Fruit fly (Drosophila melanogaster) whole organism, prepupa: ENCODE results near the gene Galk.

ENCODE experiments used
- Blimp-1 ChIP-seq: fragments of 200-800 bp; sonication (Bioruptor generic); optimal IDR thresholded peaks from 3 replicates; lab custom pipeline; 2017; ENCODE audit warnings: missing biosample characterization, missing genetic modification characterization, mild to moderate bottlenecking, moderate library complexity, missing genetic modification reagents
- CG10631 ChIP-seq: fragments of 200-800 bp; sonication (Bioruptor generic); optimal IDR thresholded peaks from 2 replicates; lab custom pipeline; 2016; ENCODE audit warnings: missing biosample characterization, missing genetic modification characterization
- CG10669 ChIP-seq: fragments of 200-800 bp; sonication (Bioruptor generic); optimal IDR thresholded peaks from 3 replicates; lab custom pipeline; 2018; ENCODE audit warnings: missing biosample characterization, mild to moderate bottlenecking, missing genetic modification characterization, moderate library complexity
- CG11294 ChIP-seq: fragments of 200-800 bp; sonication (Bioruptor generic); IDR thresholded peaks from 2 replicates; pipeline ENCODE4 v1.3.6; 2022; ENCODE audit warnings: missing biosample characterization, missing genetic modification characterization
- CG11762 ChIP-seq: fragments of 200-800 bp; sonication (Bioruptor generic); optimal IDR thresholded peaks from 3 replicates; lab custom pipeline; 2016; ENCODE audit warnings: missing biosample characterization, missing genetic modification characterization; ENCODE audit not compliant: insufficient read depth
- CG11902 ChIP-seq: fragments of 200-800 bp; sonication (Bioruptor generic); optimal IDR thresholded peaks from 3 replicates; lab custom pipeline; 2016; ENCODE audit warnings: missing biosample characterization, missing genetic modification characterization
- CG15336 ChIP-seq: fragments of 200-800 bp; sonication (Bioruptor generic); IDR thresholded peaks from 2 replicates; pipeline ENCODE4 v1.3.6; 2022; ENCODE audit warnings: missing biosample characterization, missing genetic modification characterization
- CG1621 ChIP-seq: fragments of 200-800 bp; sonication (Bioruptor generic); optimal IDR thresholded peaks from 3 replicates; lab custom pipeline; 2018; ENCODE audit warnings: missing biosample characterization, mild to moderate bottlenecking, missing genetic modification characterization
- CG16779 ChIP-seq: fragments of 200-800 bp; sonication (Bioruptor generic); optimal IDR thresholded peaks from 3 replicates; lab custom pipeline; 2017; ENCODE audit warnings: missing biosample characterization, mild to moderate bottlenecking, missing genetic modification characterization
- CG3032 ChIP-seq: fragments of 200-800 bp; optimal IDR thresholded peaks from 2 replicates; lab custom pipeline; 2019; ENCODE audit warnings: missing biosample characterization, mild to moderate bottlenecking, missing genetic modification characterization, moderate library complexity
- CG31627 ChIP-seq: fragments of 200-800 bp; sonication (Bioruptor generic); optimal IDR thresholded peaks from 3 replicates; lab custom pipeline; 2016; ENCODE audit warnings: missing biosample characterization, missing genetic modification characterization
- CG32006 ChIP-seq: fragments of 200-800 bp; sonication (Bioruptor generic); optimal IDR thresholded peaks from 3 replicates; lab custom pipeline; 2017; ENCODE audit warnings: missing biosample characterization, mild to moderate bottlenecking, missing genetic modification characterization
- CG34406 ChIP-seq: fragments of 200-800 bp; sonication (Bioruptor generic); optimal IDR thresholded peaks from 3 replicates; lab custom pipeline; 2016; ENCODE audit warnings: missing biosample characterization, missing genetic modification characterization
- CG3919 ChIP-seq: fragments of 200-800 bp; sonication (Bioruptor generic); optimal IDR thresholded peaks from 3 replicates; lab custom pipeline; 2016; ENCODE audit warnings: missing biosample characterization, missing genetic modification characterization
- CG4318 ChIP-seq: fragments of 200-800 bp; sonication (Bioruptor generic); optimal IDR thresholded peaks from 3 replicates; lab custom pipeline; 2017; ENCODE audit warnings: missing biosample characterization, mild to moderate bottlenecking, missing genetic modification characterization
- CG6163 ChIP-seq: fragments of 200-800 bp; sonication (Bioruptor generic); IDR thresholded peaks from 3 replicates; pipeline ENCODE4 v1.3.6; 2022; ENCODE audit warnings: missing biosample characterization, missing genetic modification characterization
- CG6276 ChIP-seq: fragments of 200-800 bp; sonication (Bioruptor generic); optimal IDR thresholded peaks from 2 replicates; lab custom pipeline; 2017; ENCODE audit warnings: missing biosample characterization, mild to moderate bottlenecking, missing genetic modification characterization
- CG6808 ChIP-seq: fragments of 200-800 bp; sonication (Bioruptor generic); optimal IDR thresholded peaks from 3 replicates; lab custom pipeline; 2017; ENCODE audit warnings: missing biosample characterization, missing genetic modification characterization, mild to moderate bottlenecking, moderate library complexity, missing genetic modification reagents
- CG6854 ChIP-seq: fragments of 200-800 bp; sonication (Bioruptor generic); optimal IDR thresholded peaks from 2 replicates; lab custom pipeline; 2017; ENCODE audit warnings: missing biosample characterization, mild to moderate bottlenecking, missing genetic modification characterization
- CG7368 ChIP-seq: fragments of 200-800 bp; sonication (Bioruptor generic); optimal IDR thresholded peaks from 3 replicates; lab custom pipeline; 2016; ENCODE audit warnings: missing biosample characterization, missing genetic modification characterization
- CG8119 ChIP-seq: fragments of 200-800 bp; sonication (Bioruptor generic); IDR thresholded peaks from 3 replicates; pipeline ENCODE4 v1.3.6; 2022; ENCODE audit warnings: missing biosample characterization, missing genetic modification characterization
- CG8319 ChIP-seq: fragments of 200-800 bp; sonication (Bioruptor generic); optimal IDR thresholded peaks from 3 replicates; lab custom pipeline; 2016; ENCODE audit warnings: missing biosample characterization, missing genetic modification characterization
- CG8632 ChIP-seq: fragments of 200-800 bp; sonication (Bioruptor generic); optimal IDR thresholded peaks from 3 replicates; lab custom pipeline; 2016; ENCODE audit warnings: missing biosample characterization, missing genetic modification characterization
- Eip93F ChIP-seq: fragments of 200-800 bp; sonication (Bioruptor generic); optimal IDR thresholded peaks from 2 replicates; lab custom pipeline; 2016; ENCODE audit warnings: missing biosample characterization, mild to moderate bottlenecking, missing genetic modification characterization
- Ets96B ChIP-seq: fragments of 200-800 bp; optimal IDR thresholded peaks from 2 replicates; lab custom pipeline; 2019; ENCODE audit warnings: missing biosample characterization, mild to moderate bottlenecking, missing genetic modification characterization, moderate library complexity
- Gug ChIP-seq: fragments of 200-800 bp; sonication (Bioruptor generic); IDR thresholded peaks from 2 replicates; pipeline ENCODE4 v1.3.6; 2022; ENCODE audit warnings: missing biosample characterization, missing genetic modification characterization
- Hr39 ChIP-seq: fragments of 200-800 bp; sonication (Bioruptor generic); optimal IDR thresholded peaks from 2 replicates; lab custom pipeline; 2016; ENCODE audit warnings: missing biosample characterization, missing genetic modification characterization
- Hr4 ChIP-seq: fragments of 200-800 bp; sonication (Bioruptor generic); optimal IDR thresholded peaks from 3 replicates; lab custom pipeline; 2016; ENCODE audit warnings: missing biosample characterization, missing genetic modification characterization
- Met ChIP-seq: fragments of 200-800 bp; sonication (Bioruptor generic); optimal IDR thresholded peaks from 3 replicates; lab custom pipeline; 2016; ENCODE audit warnings: missing biosample characterization, missing genetic modification characterization
- OdsH ChIP-seq: fragments of 200-800 bp; sonication (Bioruptor generic); optimal IDR thresholded peaks from 3 replicates; lab custom pipeline; 2016; ENCODE audit warnings: missing biosample characterization, missing genetic modification characterization
- Smox ChIP-seq: fragments of 200-800 bp; sonication (Bioruptor generic); optimal IDR thresholded peaks from 3 replicates; lab custom pipeline; 2016; ENCODE audit warnings: missing biosample characterization, missing genetic modification characterization
- Sox102F ChIP-seq: fragments of 200-800 bp; sonication (Bioruptor generic); optimal IDR thresholded peaks from 2 replicates; lab custom pipeline; 2016; ENCODE audit warnings: missing biosample characterization, mild to moderate bottlenecking, missing genetic modification characterization
- Sox15 ChIP-seq: fragments of 200-800 bp; sonication (Bioruptor generic); optimal IDR thresholded peaks from 3 replicates; lab custom pipeline; 2016; ENCODE audit warnings: missing biosample characterization, missing genetic modification characterization
- achi ChIP-seq: fragments of 200-800 bp; sonication (Bioruptor generic); optimal IDR thresholded peaks from 3 replicates; lab custom pipeline; 2016; ENCODE audit warnings: missing biosample characterization, missing genetic modification characterization
- acj6 ChIP-seq: fragments of 200-800 bp; sonication (Bioruptor generic); optimal IDR thresholded peaks from 3 replicates; lab custom pipeline; 2016; ENCODE audit warnings: missing biosample characterization, missing genetic modification characterization
- cyc ChIP-seq: fragments of 200-800 bp; sonication (Bioruptor generic); optimal IDR thresholded peaks from 3 replicates; lab custom pipeline; 2016; ENCODE audit warnings: missing biosample characterization, missing genetic modification characterization
- dac ChIP-seq: fragments of 200-800 bp; sonication (Bioruptor generic); optimal IDR thresholded peaks from 2 replicates; lab custom pipeline; 2017; ENCODE audit warnings: missing biosample characterization, mild to moderate bottlenecking, missing genetic modification characterization
- eg ChIP-seq: fragments of 200-800 bp; sonication (Bioruptor generic); IDR thresholded peaks from 3 replicates; pipeline ENCODE4 v1.3.6; 2022; ENCODE audit warnings: missing biosample characterization, missing genetic modification characterization
- fd59A ChIP-seq: fragments of 200-800 bp; sonication (Bioruptor generic); optimal IDR thresholded peaks from 2 replicates; lab custom pipeline; 2017; ENCODE audit warnings: missing biosample characterization, mild to moderate bottlenecking, missing genetic modification characterization, missing genetic modification reagents
- fkh ChIP-seq: fragments of 200-800 bp; sonication (Bioruptor generic); optimal IDR thresholded peaks from 3 replicates; lab custom pipeline; 2017; ENCODE audit warnings: missing biosample characterization, mild to moderate bottlenecking, missing genetic modification characterization, moderate library complexity
- net ChIP-seq: fragments of 200-800 bp; sonication (Bioruptor generic); optimal IDR thresholded peaks from 3 replicates; lab custom pipeline; 2016; ENCODE audit warnings: missing biosample characterization, missing genetic modification characterization
- pdm3 ChIP-seq: fragments of 200-800 bp; sonication (Bioruptor generic); optimal IDR thresholded peaks from 3 replicates; lab custom pipeline; 2016; ENCODE audit warnings: missing biosample characterization, missing genetic modification characterization
- salr ChIP-seq, 2 experiments: fragments of 200-800 bp; sonication (Bioruptor generic); optimal IDR thresholded peaks; 3 replicates each; lab custom pipeline; 2016 to 2018; ENCODE audit warnings: missing biosample characterization in 2 of 2, missing genetic modification characterization in 2 of 2, mild to moderate bottlenecking in 1 of 2
- spab ChIP-seq: fragments of 200-800 bp; sonication (Bioruptor generic); optimal IDR thresholded peaks from 2 replicates; lab custom pipeline; 2017; ENCODE audit warnings: missing biosample characterization, mild to moderate bottlenecking, missing genetic modification characterization, missing genetic modification reagents
- ss ChIP-seq, 2 experiments: fragments of 200-800 bp; sonication (Bioruptor generic); optimal IDR thresholded peaks; 2 replicates in 1 of 2; 3 replicates in 1 of 2; lab custom pipeline; 2017 to 2018; ENCODE audit warnings: mild to moderate bottlenecking in 2 of 2, missing biosample characterization in 2 of 2, missing genetic modification characterization in 2 of 2, moderate library complexity in 1 of 2
- svp ChIP-seq: fragments of 200-800 bp; sonication (Bioruptor generic); peaks from one replicate; lab custom pipeline; 2016; ENCODE audit warnings: missing biosample characterization, missing genetic modification characterization
- topi ChIP-seq: fragments of 200-800 bp; sonication (Bioruptor generic); optimal IDR thresholded peaks from 3 replicates; lab custom pipeline; 2016; ENCODE audit warnings: missing biosample characterization, missing genetic modification characterization
- vri ChIP-seq: fragments of 200-800 bp; sonication (Bioruptor generic); optimal IDR thresholded peaks from 3 replicates; lab custom pipeline; 2016; ENCODE audit warnings: missing biosample characterization, mild to moderate bottlenecking, missing genetic modification characterization

Galk gene

dm6 chr3L:8985848-8986320, at the start of gene Galk:
Gene Galk (minus strand): TSS chr3L:8986091.
- TF ChIP-seq CG11294 (GFP tag; lab: Robert Waterston, UW) (0 out of 2 replicates have a peak, but pooled peaks have one; percentile 32), fkh (peak; percentile 78), CG6854 (no peak), CG6163 (GFP tag; lab: Robert Waterston, UW) (0 out of 3 replicates have a peak, but pooled peaks have one; percentile 24), CG15336 (0 out of 2 replicates have a peak, but pooled peaks have one; percentile 14), Gug (no peak), CG32006 (GFP tag; lab: Kevin White, UChicago) (no peak)

- TF ChIP-seq CG6808 (GFP tag; lab: Kevin White, UChicago) = peak; percentile 78
- TF ChIP-seq Smox (GFP tag; lab: Kevin White, UChicago) = peak; percentile 65
- TF ChIP-seq CG34406 = peak; percentile 38
- peak; percentile 63 for TF ChIP-seq CG6854
- TF ChIP-seq CG3032 = no peak
- TF ChIP-seq Sox102F (GFP tag; lab: Kevin White, UChicago) = peak; percentile 71
- TF ChIP-seq OdsH = peak; percentile 46
- no peak for TF ChIP-seq salr (GFP tag; optimal IDR thresholded peaks at IDR 0.05; lab: Kevin White, UChicago)
- TF ChIP-seq Blimp-1 (GFP tag; lab: Kevin White, UChicago) = peak; percentile 59
- no peak for TF ChIP-seq CG4318 (GFP tag; lab: Kevin White, UChicago)
- peak; percentile 22 for TF ChIP-seq acj6 (GFP tag; lab: Kevin White, UChicago)
- TF ChIP-seq pdm3 = peak; percentile 44
- no peak for TF ChIP-seq dac (GFP tag; lab: Kevin White, UChicago)
- TF ChIP-seq topi = peak; percentile 81
- peak; percentile 23 for TF ChIP-seq net (GFP tag; lab: Kevin White, UChicago)
- TF ChIP-seq CG15336 = peak; percentile 42; the same call in 1 of the 2 replicates
- TF ChIP-seq CG6276 (GFP tag; lab: Kevin White, UChicago) = no peak
- peak; percentile 36 for TF ChIP-seq CG8632 (GFP tag; lab: Kevin White, UChicago)
- TF ChIP-seq CG10631 (GFP tag; lab: Kevin White, UChicago) = no peak
- TF ChIP-seq CG31627 (GFP tag; lab: Kevin White, UChicago) = peak; percentile 63
- TF ChIP-seq achi = peak; percentile 48
- peak; percentile 29 to 58 for TF ChIP-seq ss (GFP tag; optimal IDR thresholded peaks at IDR 0.05; lab: Kevin White, UChicago)
- peak; percentile 70 for TF ChIP-seq CG11902
- peak; percentile 72 for TF ChIP-seq Met (GFP tag; lab: Kevin White, UChicago)
- peak; percentile 66 for TF ChIP-seq CG8319 (GFP tag; lab: Kevin White, UChicago)
- peak; percentile 16 for TF ChIP-seq CG32006 (GFP tag; lab: Kevin White, UChicago)
- peak; percentile 40; the same call in 1 of the 3 replicates for TF ChIP-seq CG8119 (GFP tag; lab: Robert Waterston, UW)
- TF ChIP-seq CG3919 = peak; percentile 84
- peak; percentile 85 for TF ChIP-seq svp (GFP tag; lab: Kevin White, UChicago)
- peak; percentile 61 for TF ChIP-seq vri (GFP tag; lab: Kevin White, UChicago)
- peak; percentile 75 for TF ChIP-seq spab (GFP tag; lab: Kevin White, UChicago)
- TF ChIP-seq fd59A (GFP tag; lab: Kevin White, UChicago) = no peak
- peak; percentile 71 for TF ChIP-seq Ets96B (tag; lab: Kevin White, UChicago)
- peak; percentile 64 for TF ChIP-seq CG11762 (GFP tag; lab: Kevin White, UChicago)
- TF ChIP-seq CG1621 (tag; lab: Kevin White, UChicago) = no peak
- 0 out of 3 replicates have a peak, but pooled peaks have one; percentile 36 for TF ChIP-seq eg (GFP tag; lab: Robert Waterston, UW)
- no peak for TF ChIP-seq CG11294 (GFP tag; lab: Robert Waterston, UW)
- peak; percentile 67 for TF ChIP-seq Hr39 (GFP tag; lab: Kevin White, UChicago)
- peak; percentile 73 for TF ChIP-seq CG7368 (GFP tag; lab: Kevin White, UChicago)
- no peak for TF ChIP-seq Hr4
- TF ChIP-seq CG10669 (GFP tag; lab: Kevin White, UChicago) = peak; percentile 77
- peak; percentile 89 for TF ChIP-seq cyc (GFP tag; lab: Kevin White, UChicago)
- TF ChIP-seq CG16779 (tag; lab: Kevin White, UChicago) = no peak
- TF ChIP-seq Eip93F (GFP tag; lab: Kevin White, UChicago) = no peak
- peak; percentile 8 for TF ChIP-seq Sox15
Measured at dm6 chr3L:9033999-9034626, 48.2 kb upstream of the Galk start.
